Fruit fly (Drosophila melanogaster) whole organism, embryonic: ENCODE measurements around the gene Mec2.

Experiments
- Adf1 ChIP-seq: fragments of 200-800 bp; sonication (Bioruptor generic); IDR thresholded peaks from 2 replicates; pipeline ENCODE4 v1.3.6; 2022; ENCODE audit warnings: missing biosample characterization, missing genetic modification characterization
- CG1024 ChIP-seq: fragments of 200-800 bp; sonication (Bioruptor generic); IDR thresholded peaks from 2 replicates; pipeline ENCODE4 v1.3.6; 2022; ENCODE audit warnings: missing biosample characterization, missing genetic modification characterization
- CG10543 ChIP-seq: fragments of 200-800 bp; sonication (Bioruptor generic); optimal IDR thresholded peaks from 3 replicates; lab custom pipeline; 2017; ENCODE audit warnings: missing biosample characterization, mild to moderate bottlenecking, missing genetic modification characterization, moderate library complexity
- CG10654 ChIP-seq: fragments of 200-800 bp; sonication (Bioruptor generic); optimal IDR thresholded peaks from 2 replicates; lab custom pipeline; 2016; ENCODE audit warnings: missing biosample characterization, missing genetic modification characterization
- CG10979 ChIP-seq: fragments of 200-800 bp; sonication (Bioruptor generic); optimal IDR thresholded peaks from 2 replicates; lab custom pipeline; 2018; ENCODE audit warnings: missing biosample characterization, mild to moderate bottlenecking, missing genetic modification characterization, moderate library complexity
- CG11093 ChIP-seq: fragments of 200-800 bp; sonication (Bioruptor generic); IDR thresholded peaks from 3 replicates; pipeline ENCODE4 v1.3.6; 2022; ENCODE audit warnings: missing biosample characterization, missing genetic modification characterization
- CG11504 ChIP-seq: fragments of 200-800 bp; sonication (Bioruptor generic); optimal IDR thresholded peaks from 3 replicates; lab custom pipeline; 2019; ENCODE audit warnings: missing biosample characterization, mild to moderate bottlenecking, missing genetic modification characterization, moderate library complexity
- CG13624 ChIP-seq: fragments of 200-800 bp; sonication (Bioruptor generic); optimal IDR thresholded peaks from 2 replicates; lab custom pipeline; 2016; ENCODE audit warnings: missing biosample characterization, missing genetic modification characterization
- CG14710 ChIP-seq: fragments of 200-800 bp; sonication (Bioruptor generic); optimal IDR thresholded peaks from 3 replicates; lab custom pipeline; 2019; ENCODE audit warnings: missing biosample characterization, mild to moderate bottlenecking, missing genetic modification characterization, moderate library complexity
- CG17361 ChIP-seq: fragments of 200-800 bp; sonication (Bioruptor generic); IDR thresholded peaks from 3 replicates; pipeline ENCODE4 v1.3.6; 2022; ENCODE audit warnings: missing biosample characterization, missing genetic modification characterization
- CG18262 ChIP-seq: fragments of 200-800 bp; optimal IDR thresholded peaks from 3 replicates; lab custom pipeline; 2019; ENCODE audit warnings: missing biosample characterization, mild to moderate bottlenecking, missing genetic modification characterization, moderate library complexity
- CG2678 ChIP-seq: fragments of 200-800 bp; sonication (Bioruptor generic); optimal IDR thresholded peaks from 3 replicates; lab custom pipeline; 2019; ENCODE audit warnings: missing biosample characterization, mild to moderate bottlenecking, missing genetic modification characterization, moderate library complexity
- CG31441 ChIP-seq: fragments of 200-800 bp; sonication (Bioruptor generic); IDR thresholded peaks from 2 replicates; pipeline ENCODE4 v1.3.6; 2022; ENCODE audit warnings: missing biosample characterization, missing genetic modification characterization
- CG33557 ChIP-seq: fragments of 200-800 bp; sonication (Bioruptor generic); optimal IDR thresholded peaks from 2 replicates; lab custom pipeline; 2019; ENCODE audit warnings: missing biosample characterization, mild to moderate bottlenecking, missing genetic modification characterization, moderate library complexity
- CG3847 ChIP-seq: fragments of 200-800 bp; sonication (Bioruptor generic); IDR thresholded peaks from 2 replicates; pipeline ENCODE4 v1.3.6; 2022; ENCODE audit warnings: missing biosample characterization, missing genetic modification characterization
- CG7556 ChIP-seq: fragments of 200-800 bp; sonication (Bioruptor generic); optimal IDR thresholded peaks from 2 replicates; lab custom pipeline; 2017; ENCODE audit warnings: missing biosample characterization, mild to moderate bottlenecking, missing genetic modification characterization
- CG7839 ChIP-seq: fragments of 200-800 bp; sonication (Bioruptor generic); optimal IDR thresholded peaks from 3 replicates; lab custom pipeline; 2018; ENCODE audit warnings: missing biosample characterization, mild to moderate bottlenecking, missing genetic modification characterization, moderate library complexity
- CG7963 ChIP-seq: fragments of 200-800 bp; sonication (Bioruptor generic); IDR thresholded peaks from 3 replicates; pipeline ENCODE4 v1.3.6; 2022; ENCODE audit warnings: missing biosample characterization, missing genetic modification characterization; ENCODE audit not compliant: partially characterized antibody
- Ets65A ChIP-seq: fragments of 200-800 bp; sonication (Bioruptor generic); peaks from one replicate; lab custom pipeline; 2016; ENCODE audit warnings: missing biosample characterization, missing genetic modification characterization
- Hr78 ChIP-seq, 2 experiments: fragments of 200-800 bp in 1 of 2; fragments of >200 bp in 1 of 2; sonication (Bioruptor generic) in 1 of 2; optimal IDR thresholded peaks; 2 replicates each; lab custom pipeline; 2017 to 2019; ENCODE audit warnings: missing biosample characterization in 2 of 2, missing genetic modification characterization in 2 of 2, mild to moderate bottlenecking in 1 of 2, moderate library complexity in 1 of 2
- Med ChIP-seq: fragments of 200-800 bp; sonication (Bioruptor generic); peaks from one replicate; lab custom pipeline; 2016; ENCODE audit warnings: missing biosample characterization, missing genetic modification characterization, mild to moderate bottlenecking, inconsistent platforms, moderate library complexity
- Oli ChIP-seq: fragments of 200-800 bp; sonication (Bioruptor generic); optimal IDR thresholded peaks from 2 replicates; lab custom pipeline; 2018; ENCODE audit warnings: missing biosample characterization, mild to moderate bottlenecking, missing genetic modification characterization, moderate library complexity
- Rx ChIP-seq: fragments of 200-800 bp; sonication (Bioruptor generic); IDR thresholded peaks from 2 replicates; pipeline ENCODE4 v1.3.6; 2022; ENCODE audit warnings: missing biosample characterization, missing genetic modification characterization
- bsh ChIP-seq, 2 experiments: fragments of 200-800 bp; sonication (Bioruptor generic); optimal IDR thresholded peaks; 2 replicates each; lab custom pipeline; 2017 to 2018; ENCODE audit warnings: mild to moderate bottlenecking in 2 of 2, missing biosample characterization in 2 of 2, missing genetic modification characterization in 2 of 2, moderate library complexity in 1 of 2
- cg ChIP-seq: fragments of 200-800 bp; sonication (Bioruptor generic); optimal IDR thresholded peaks from 3 replicates; lab custom pipeline; 2019; ENCODE audit warnings: missing biosample characterization, mild to moderate bottlenecking, missing genetic modification characterization, moderate library complexity
- ci ChIP-seq: fragments of 200-800 bp; sonication (Bioruptor generic); IDR thresholded peaks from 3 replicates; pipeline ENCODE4 v1.3.6; 2022; ENCODE audit warnings: missing biosample characterization, missing genetic modification characterization
- crol ChIP-seq: fragments of 200-800 bp; sonication (Bioruptor generic); IDR thresholded peaks from 2 replicates; pipeline ENCODE4 v1.3.6; 2022; ENCODE audit warnings: missing biosample characterization, missing genetic modification characterization
- danr ChIP-seq: fragments of 200-800 bp; sonication (Bioruptor generic); IDR thresholded peaks from 2 replicates; pipeline ENCODE4 v1.3.6; 2022; ENCODE audit warnings: missing biosample characterization, missing genetic modification characterization
- dmrt11E ChIP-seq: fragments of 200-800 bp; sonication (Bioruptor generic); optimal IDR thresholded peaks from 3 replicates; lab custom pipeline; 2018; ENCODE audit warnings: missing biosample characterization, mild to moderate bottlenecking, missing genetic modification characterization, moderate library complexity
- dmrt99B ChIP-seq: fragments of 200-800 bp; sonication (Bioruptor generic); optimal IDR thresholded peaks from 2 replicates; lab custom pipeline; 2018; ENCODE audit warnings: missing biosample characterization, mild to moderate bottlenecking, missing genetic modification characterization, moderate library complexity
- eve ChIP-seq, 2 experiments: fragments of >200 bp; optimal IDR thresholded peaks; 2 replicates each; lab custom pipeline; 2017; ENCODE audit warnings: missing biosample characterization in 2 of 2, missing genetic modification characterization in 2 of 2
- gem ChIP-seq: fragments of 200-800 bp; sonication (Bioruptor generic); optimal IDR thresholded peaks from 2 replicates; lab custom pipeline; 2019; ENCODE audit warnings: missing biosample characterization, mild to moderate bottlenecking, missing genetic modification characterization, moderate library complexity
- grau ChIP-seq: fragments of 200-800 bp; optimal IDR thresholded peaks from 3 replicates; lab custom pipeline; 2019; ENCODE audit warnings: missing biosample characterization, mild to moderate bottlenecking, missing genetic modification characterization, moderate library complexity
- hbn ChIP-seq: fragments of 200-800 bp; sonication (Bioruptor generic); IDR thresholded peaks from 2 replicates; pipeline ENCODE4 v1.3.6; 2022; ENCODE audit warnings: missing biosample characterization, missing genetic modification characterization; ENCODE audit not compliant: partially characterized antibody
- kah ChIP-seq: fragments of 200-800 bp; sonication (Bioruptor generic); optimal IDR thresholded peaks from 2 replicates; lab custom pipeline; 2018; ENCODE audit warnings: missing biosample characterization, mild to moderate bottlenecking, missing genetic modification characterization
- kni ChIP-seq: fragments of 200-800 bp; sonication (Bioruptor generic); optimal IDR thresholded peaks from 3 replicates; lab custom pipeline; 2017; ENCODE audit warnings: mild to moderate bottlenecking, missing biosample characterization, missing genetic modification reagents, missing genetic modification characterization
- lola ChIP-seq, 3 experiments: fragments of >200 bp in 2 of 3; fragments of 200-800 bp in 1 of 3; sonication (Bioruptor generic) in 1 of 3; optimal IDR thresholded peaks; 2 replicates each; lab custom pipeline; 2017 to 2019; ENCODE audit warnings: missing biosample characterization in 3 of 3, missing genetic modification characterization in 3 of 3, mild to moderate bottlenecking in 1 of 3, moderate library complexity in 1 of 3
- mirr ChIP-seq: fragments of 200-800 bp; sonication (Bioruptor generic); optimal IDR thresholded peaks from 3 replicates; lab custom pipeline; 2018; ENCODE audit warnings: missing biosample characterization, mild to moderate bottlenecking, missing genetic modification characterization
- nmo ChIP-seq: fragments of 200-800 bp; sonication (Bioruptor generic); optimal IDR thresholded peaks from 2 replicates; lab custom pipeline; 2018; ENCODE audit warnings: missing biosample characterization, mild to moderate bottlenecking, missing genetic modification characterization, moderate library complexity
- oc ChIP-seq: fragments of 200-800 bp; sonication (Bioruptor generic); optimal IDR thresholded peaks from 2 replicates; lab custom pipeline; 2018; ENCODE audit warnings: missing biosample characterization, mild to moderate bottlenecking, missing genetic modification characterization, moderate library complexity
- pb ChIP-seq: fragments of 200-800 bp; sonication (Bioruptor generic); optimal IDR thresholded peaks from 3 replicates; lab custom pipeline; 2016; ENCODE audit warnings: missing biosample characterization, missing genetic modification characterization
- pros ChIP-seq: fragments of 200-800 bp; sonication (Bioruptor generic); optimal IDR thresholded peaks from 3 replicates; lab custom pipeline; 2019; ENCODE audit warnings: missing biosample characterization, mild to moderate bottlenecking, missing genetic modification characterization, moderate library complexity
- ranshi ChIP-seq: fragments of 200-800 bp; sonication (Bioruptor generic); IDR thresholded peaks from 2 replicates; pipeline ENCODE4 v1.3.6; 2022; ENCODE audit warnings: missing biosample characterization, missing genetic modification characterization
- stc ChIP-seq: fragments of 200-800 bp; sonication (Bioruptor generic); IDR thresholded peaks from 2 replicates; pipeline ENCODE4 v1.3.6; 2022; ENCODE audit warnings: missing biosample characterization, missing genetic modification characterization
- tna ChIP-seq: fragments of 200-800 bp; sonication (Bioruptor generic); IDR thresholded peaks from 2 replicates; pipeline ENCODE4 v1.3.6; 2022; ENCODE audit warnings: missing biosample characterization, missing genetic modification characterization; ENCODE audit not compliant: partially characterized antibody
- ttk ChIP-seq: fragments of 200-800 bp; sonication (Bioruptor generic); IDR thresholded peaks from 2 replicates; pipeline ENCODE4 v2.1.2; 2022; ENCODE audit warnings: missing biosample characterization, missing genetic modification characterization
- twi ChIP-seq: fragments of 200-800 bp; optimal IDR thresholded peaks from 2 replicates; lab custom pipeline; 2019; ENCODE audit warnings: missing biosample characterization, mild to moderate bottlenecking, missing genetic modification characterization, moderate library complexity

Gene Mec2

dm6 chrX:19158519-19159289, 29.1 kb upstream of the Mec2 start:
- TF ChIP-seq CG7839 (tag; lab: Kevin White, UChicago), result peak; percentile 5
- TF ChIP-seq CG10979 (tag; lab: Kevin White, UChicago), result peak; percentile 10
- peak; percentile 25 for TF ChIP-seq grau (tag; lab: Kevin White, UChicago)
- TF ChIP-seq ranshi, result 0 out of 2 replicates have a peak, but pooled peaks have one; percentile 13
- TF ChIP-seq bsh (GFP tag; optimal IDR thresholded peaks at IDR 0.05; lab: Kevin White, UChicago), result peak in 1 of 2 experiments; percentile 24
- peak; percentile 29 for TF ChIP-seq gem (tag; lab: Kevin White, UChicago)
- TF ChIP-seq Adf1 (GFP tag; lab: Robert Waterston, UW), result 0 out of 2 replicates have a peak, but pooled peaks have one; percentile 33
- no peak for TF ChIP-seq kni (GFP tag; lab: Kevin White, UChicago)
- TF ChIP-seq ci (GFP tag; lab: Robert Waterston, UW), result peak; percentile 14; the same call in 1 of the 3 replicates
- no peak for TF ChIP-seq oc (tag; lab: Kevin White, UChicago)
- TF ChIP-seq CG3847, result no peak
- TF ChIP-seq mirr (GFP tag; lab: Kevin White, UChicago), result no peak
- TF ChIP-seq dmrt11E (tag; lab: Kevin White, UChicago), result peak; percentile 19
- TF ChIP-seq Hr78 (GFP tag; optimal IDR thresholded peaks at IDR 0.05; lab: Kevin White, UChicago), result peak in 1 of 2 experiments; percentile 69
- no peak for TF ChIP-seq CG7963 (GFP tag; lab: Robert Waterston, UW)
- 0 out of 2 replicates have a peak, but pooled peaks have one; percentile 23 for TF ChIP-seq CG31441 (GFP tag; lab: Robert Waterston, UW)
- 0 out of 2 replicates have a peak, but pooled peaks have one; percentile 12 for TF ChIP-seq ttk (GFP tag; lab: Robert Waterston, UW)
- TF ChIP-seq Oli (tag; lab: Kevin White, UChicago), result peak; percentile 9
- peak in 1 of 3 experiments; percentile 27 for TF ChIP-seq lola (GFP tag; optimal IDR thresholded peaks at IDR 0.05; lab: Kevin White, UChicago)
- no peak for TF ChIP-seq Rx (GFP tag; lab: Robert Waterston, UW)
- TF ChIP-seq CG11093, result no peak
- TF ChIP-seq CG7556 (GFP tag; lab: Kevin White, UChicago), result peak; percentile 54
- no peak for TF ChIP-seq CG1024 (GFP tag; lab: Robert Waterston, UW)
- TF ChIP-seq CG33557 (GFP tag; lab: Kevin White, UChicago), result no peak
- peak; percentile 6 for TF ChIP-seq pros
- peak; percentile 45 for TF ChIP-seq cg (GFP tag; lab: Kevin White, UChicago)
- TF ChIP-seq CG18262 (tag; lab: Kevin White, UChicago), result peak; percentile 53
- TF ChIP-seq CG14710 (tag; lab: Kevin White, UChicago), result peak; percentile 3
- TF ChIP-seq CG13624, result no peak
- 0 out of 2 replicates have a peak, but pooled peaks have one; percentile 29 for TF ChIP-seq tna (GFP tag; lab: Robert Waterston, UW)
- TF ChIP-seq CG17361 (GFP tag; lab: Robert Waterston, UW), result peak; percentile 56; the same call in 2 of the 3 replicates
- TF ChIP-seq CG2678 (tag; lab: Kevin White, UChicago), result peak; percentile 27
- TF ChIP-seq kah (GFP tag; lab: Kevin White, UChicago), result no peak
- peak; percentile 59 for TF ChIP-seq Ets65A
- TF ChIP-seq dmrt99B (tag; lab: Kevin White, UChicago), result peak; percentile 6
- TF ChIP-seq CG11504 (tag; lab: Kevin White, UChicago), result peak; percentile 33
- peak; percentile 11 for TF ChIP-seq nmo (GFP tag; lab: Kevin White, UChicago)
- TF ChIP-seq hbn (GFP tag; lab: Robert Waterston, UW), result no peak
- TF ChIP-seq eve (GFP tag; optimal IDR thresholded peaks at IDR 0.05; lab: Kevin White, UChicago), result peak in 1 of 2 experiments; percentile 13
- peak; percentile 96 for TF ChIP-seq twi (tag; lab: Kevin White, UChicago)
- peak; percentile 50 for TF ChIP-seq Med (GFP tag; lab: Kevin White, UChicago)
- peak; percentile 93 for TF ChIP-seq crol (GFP tag; lab: Robert Waterston, UW)
- TF ChIP-seq pb (GFP tag; lab: Kevin White, UChicago), result no peak
- TF ChIP-seq CG10543 (GFP tag; lab: Kevin White, UChicago), result peak; percentile 11
- no peak for TF ChIP-seq stc
- no peak for TF ChIP-seq danr (GFP tag; lab: Robert Waterston, UW)
- TF ChIP-seq CG10654 (GFP tag; lab: Kevin White, UChicago), result no peak
